Fruit fly (Drosophila melanogaster): Measurements from ENCODE around the gene spoon.

spoon gene

DNA sequence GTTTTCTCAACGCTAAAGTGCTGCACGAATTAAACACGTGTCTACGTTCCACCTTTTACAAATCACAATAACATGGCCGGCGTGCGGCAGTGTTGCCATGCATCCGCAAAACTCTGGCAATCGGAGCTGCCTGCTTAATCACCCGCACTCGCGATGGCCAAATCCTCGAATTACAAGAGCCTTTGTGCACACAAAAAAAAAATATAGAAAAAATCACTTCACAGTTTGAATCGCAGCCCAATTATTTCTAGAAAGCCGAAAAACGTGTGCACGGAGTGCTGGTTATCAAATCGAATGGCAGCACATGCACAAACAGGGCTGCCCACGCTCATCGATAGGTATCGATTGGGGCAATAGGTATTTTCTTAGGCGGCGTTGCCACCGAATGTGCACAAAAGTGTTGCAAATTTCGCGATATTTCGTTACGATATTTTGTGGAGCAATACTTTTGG lies at the start of gene spoon:
TSS of gene spoon (minus strand) at position 300 of the 452 bp plus-strand sequence.
- TF ChIP-seq insv (optimal IDR thresholded peaks at IDR 0.05), result no peak
- TF ChIP-seq Myc (optimal IDR thresholded peaks at IDR 0.05), result no peak
- no peak for TF ChIP-seq h (optimal IDR thresholded peaks at IDR 0.05)
- no peak for TF ChIP-seq psq (optimal IDR thresholded peaks at IDR 0.05)
- TF ChIP-seq Sin3A (optimal IDR thresholded peaks at IDR 0.05), result no peak
- TF ChIP-seq ttk (optimal IDR thresholded peaks at IDR 0.05), result no peak

- no peak for TF ChIP-seq Sin3A (optimal IDR thresholded peaks at IDR 0.05)
These were observed 25.7 kb upstream of the spoon start, which contains the start of gene SPR for dm6 chrX:5446404-5446803. TSS of gene SPR (plus strand) at chrX:5446656.

- no peak for TF ChIP-seq h (optimal IDR thresholded peaks at IDR 0.05)
- TF ChIP-seq Sin3A (optimal IDR thresholded peaks at IDR 0.05), result no peak
These were observed 12.2 kb upstream of the spoon start for dm6 chrX:5432635-5433482.

DNA sequence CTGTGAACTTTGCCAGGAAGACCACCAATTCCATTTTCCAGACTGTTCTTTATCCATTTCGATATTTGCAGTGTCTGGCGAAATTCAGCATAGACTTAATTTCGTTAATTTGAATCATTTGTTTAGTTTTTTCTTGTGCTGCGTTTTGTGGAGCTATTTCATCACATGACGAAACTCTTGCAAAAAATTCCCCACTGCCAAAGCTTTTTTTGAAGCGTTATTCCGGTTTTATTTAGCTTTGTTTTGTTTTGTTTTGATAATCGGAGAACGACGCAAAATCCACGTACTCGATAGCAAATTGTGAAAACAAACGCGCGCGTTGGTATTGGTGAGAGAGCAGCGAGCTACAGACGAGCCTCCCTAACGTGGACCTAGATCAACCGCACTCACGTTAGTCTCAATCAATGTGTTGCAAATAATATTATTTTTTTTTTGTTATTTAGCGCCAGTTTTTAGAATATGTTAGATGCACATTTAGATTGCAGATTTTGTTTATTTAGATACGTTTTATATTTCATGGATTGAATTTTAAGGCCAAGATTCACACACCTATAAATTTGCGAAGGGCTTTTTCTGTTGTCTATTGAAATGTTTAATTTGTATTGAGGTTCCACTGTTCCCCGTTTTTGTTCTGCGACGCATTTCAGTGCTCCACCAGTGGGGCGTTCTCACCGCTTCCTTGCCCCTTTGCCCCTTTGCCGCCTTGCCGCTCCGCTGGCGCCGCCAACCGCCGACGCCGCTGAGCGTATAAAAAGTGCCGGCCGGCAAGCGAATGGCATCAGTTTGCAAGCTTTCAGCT lies 9.3 kb upstream of the spoon start:
- TF ChIP-seq psq (optimal IDR thresholded peaks at IDR 0.05) (no peak), Myc (optimal IDR thresholded peaks at IDR 0.05) (no peak), insv (optimal IDR thresholded peaks at IDR 0.05) (no peak), h (optimal IDR thresholded peaks at IDR 0.05) (no peak)

- TF ChIP-seq Myc (optimal IDR thresholded peaks at IDR 0.05) (no peak), h (optimal IDR thresholded peaks at IDR 0.05) (no peak), insv (optimal IDR thresholded peaks at IDR 0.05) (no peak), Sin3A (optimal IDR thresholded peaks at IDR 0.05) (no peak)
These were observed 8.6 kb upstream of the spoon start, which contains the start of gene CG15784 for dm6 chrX:5429271-5429670. TSS of gene CG15784 (plus strand) at chrX:5429571.

dm6 chrX:5428341-5429077 lies 7.8 kb upstream of the spoon start:
- TF ChIP-seq Sin3A (optimal IDR thresholded peaks at IDR 0.05) (no peak), insv (optimal IDR thresholded peaks at IDR 0.05) (no peak), Myc (optimal IDR thresholded peaks at IDR 0.05) (no peak), h (optimal IDR thresholded peaks at IDR 0.05) (no peak), psq (optimal IDR thresholded peaks at IDR 0.05) (no peak), ttk (optimal IDR thresholded peaks at IDR 0.05) (no peak)

dm6 chrX:5427261-5427660 lies 6.6 kb upstream of the spoon start, which contains the start of gene CG16756:
TSS of gene CG16756 (plus strand) at chrX:5427517.
- TF ChIP-seq ttk (optimal IDR thresholded peaks at IDR 0.05) (no peak), h (optimal IDR thresholded peaks at IDR 0.05) (no peak), Myc (optimal IDR thresholded peaks at IDR 0.05) (no peak), Sin3A (optimal IDR thresholded peaks at IDR 0.05) (no peak), psq (optimal IDR thresholded peaks at IDR 0.05) (no peak), insv (optimal IDR thresholded peaks at IDR 0.05) (no peak)

dm6 chrX:5422251-5422551 lies 1.5 kb upstream of the spoon start:
- no peak for TF ChIP-seq Sin3A (optimal IDR thresholded peaks at IDR 0.05)

- TF ChIP-seq Myc (optimal IDR thresholded peaks at IDR 0.05) (no peak), h (optimal IDR thresholded peaks at IDR 0.05) (no peak), psq (optimal IDR thresholded peaks at IDR 0.05) (no peak), Sin3A (optimal IDR thresholded peaks at IDR 0.05) (no peak), insv (optimal IDR thresholded peaks at IDR 0.05) (no peak), ttk (optimal IDR thresholded peaks at IDR 0.05) (no peak)
These were observed 962 bp upstream of the spoon start, which contains the start of gene Usp16-45 for dm6 chrX:5421407-5422250. TSS of gene Usp16-45 (plus strand) at chrX:5421533.

DNA sequence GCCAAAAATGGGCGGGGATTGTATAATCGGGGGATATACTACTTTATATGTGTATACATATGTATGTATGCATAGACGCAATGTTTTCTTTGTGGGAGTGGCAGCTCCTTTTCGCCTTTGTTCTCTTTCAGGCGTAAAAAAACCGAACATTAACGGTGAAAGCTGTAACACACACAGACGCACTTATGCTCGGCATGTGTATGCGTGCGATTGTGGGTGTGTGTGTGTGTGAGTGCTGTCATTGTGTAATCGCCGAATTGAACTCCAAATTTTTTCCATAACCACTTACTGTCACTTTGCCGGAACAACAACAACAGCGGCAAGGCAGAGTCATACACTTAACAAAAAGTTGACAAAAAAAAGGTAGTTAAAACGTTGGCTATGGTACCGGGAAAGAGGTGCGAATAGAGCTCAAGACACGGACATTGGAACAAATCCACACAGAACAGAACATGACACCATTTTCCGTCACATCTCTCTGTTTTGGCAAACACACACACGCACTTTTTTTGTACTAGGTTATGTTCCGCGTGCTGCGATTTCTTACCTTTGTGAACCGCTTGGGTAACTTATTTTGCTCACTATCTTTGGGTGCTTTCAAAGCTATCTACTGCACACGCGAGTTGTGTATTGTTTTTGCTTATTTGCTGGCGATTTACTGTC lies 631 bp downstream of the spoon start:
- TF ChIP-seq insv (optimal IDR thresholded peaks at IDR 0.05), result no peak
- TF ChIP-seq Myc (optimal IDR thresholded peaks at IDR 0.05), result no peak
- no peak for TF ChIP-seq h (optimal IDR thresholded peaks at IDR 0.05)
- TF ChIP-seq psq (optimal IDR thresholded peaks at IDR 0.05), result no peak
- no peak for TF ChIP-seq ttk (optimal IDR thresholded peaks at IDR 0.05)
- no peak for TF ChIP-seq Sin3A (optimal IDR thresholded peaks at IDR 0.05)

Measured in Kc167 (cell line).